Worm (Caenorhabditis elegans) whole organism, midembryonic: Measurements from ENCODE around the gene anmt-1.

ENCODE experiments used
- T22C8.4 ChIP-seq: fragments of 200-800 bp; sonication (Bioruptor generic); IDR thresholded peaks from 2 replicates; pipeline ENCODE4 v1.3.6; 2022; ENCODE audit warnings: missing genetic modification characterization, missing compliant biosample characterization
- cog-1 ChIP-seq: sonication (generic microtip); optimal IDR thresholded peaks from 2 replicates; lab custom pipeline; 2016; ENCODE audit warnings: missing genetic modification characterization, missing compliant biosample characterization
- flt-1 ChIP-seq: fragments of 200-800 bp; sonication (Bioruptor generic); IDR thresholded peaks from 2 replicates; pipeline ENCODE4 v1.3.6; 2022; ENCODE audit warnings: missing genetic modification characterization, missing compliant biosample characterization
- klf-2 ChIP-seq: fragments of 200-800 bp; sonication (Bioruptor generic); conservative IDR thresholded peaks from 2 replicates; pipeline ENCODE4 v1.3.6; 2022; ENCODE audit warnings: missing genetic modification reagents, missing genetic modification characterization, missing compliant biosample characterization
- med-1 ChIP-seq: sonication (generic microtip); optimal IDR thresholded peaks from 2 replicates; lab custom pipeline; 2017; ENCODE audit warnings: missing genetic modification characterization, mild to moderate bottlenecking, missing compliant biosample characterization, antibody characterized with exemption, missing genetic modification reagents; ENCODE audit not compliant: insufficient read depth
- ztf-23 ChIP-seq: fragments of 200-800 bp; sonication (Bioruptor generic); IDR thresholded peaks from 2 replicates; pipeline ENCODE4 v1.3.6; 2022; ENCODE audit warnings: missing genetic modification reagents, missing genetic modification characterization, missing compliant biosample characterization
- ztf-29 ChIP-seq: fragments of 200-800 bp; sonication (Bioruptor generic); IDR thresholded peaks from 2 replicates; pipeline ENCODE4 v1.3.6; 2022; ENCODE audit warnings: missing genetic modification reagents, missing genetic modification characterization, missing compliant biosample characterization

ce11 chrIII:8652112-8652694 is 32.4 kb upstream of the anmt-1 start:
- TF ChIP-seq flt-1 (GFP tag; lab: Robert Waterston, UW) (no peak), klf-2 (GFP tag; lab: Robert Waterston, UW) (no peak), T22C8.4 (GFP tag; lab: Robert Waterston, UW) (no peak), ztf-23 (GFP tag; lab: Robert Waterston, UW) (no peak), ztf-29 (GFP tag; lab: Robert Waterston, UW) (no peak), cog-1 (tag; lab: Kevin White, UChicago) (no peak), med-1 (GFP tag; lab: Kevin White, UChicago) (no peak)
